Worm (Caenorhabditis elegans) whole organism, L4/young adult: ENCODE measurements around the gene C05B5.8.

Experiments
- W03F9.2 ChIP-seq: fragments of 150-350 bp; optimal IDR thresholded peaks from 2 replicates; lab custom pipeline; 2014; ENCODE audit warnings: missing biosample characterization, missing genetic modification characterization
- him-1 ChIP-seq: sonication (generic microtip); optimal IDR thresholded peaks from 2 replicates; lab custom pipeline; 2016; ENCODE audit warnings: missing genotype, missing genetic modification reagents, missing genetic modification characterization, missing compliant biosample characterization

DNA sequence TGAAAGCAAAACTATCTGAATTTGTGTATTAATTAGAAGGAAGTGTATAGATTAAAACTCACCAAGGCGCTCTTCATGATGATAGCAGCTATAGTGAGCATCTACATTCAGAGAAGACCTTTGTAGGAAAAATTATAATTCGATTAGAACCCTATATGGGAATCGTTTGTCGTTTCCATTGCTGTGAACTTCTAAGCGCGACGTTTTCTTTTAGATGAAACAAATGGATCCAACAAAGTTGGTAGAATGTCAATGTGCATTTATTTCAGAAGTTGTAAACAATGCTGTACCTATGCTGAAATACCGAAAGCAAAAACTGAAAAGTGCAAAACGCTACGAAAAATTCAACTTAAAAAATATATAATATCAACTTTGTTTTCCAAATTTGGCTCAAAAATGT lies 49.4 kb upstream of the C05B5.8 start, which contains the start of gene T16G12.10:
- TF ChIP-seq W03F9.2 (tag; lab: Kevin White, UChicago): no peak
- TF ChIP-seq him-1: no peak
